Fruit fly (Drosophila melanogaster) whole organism, embryonic: ENCODE data around the gene rdog.
A peak's percentile ranks its signal among the peaks of the same experiment; 100 is the strongest.

Experiments
- Aef1 ChIP-seq: fragments of 200-800 bp; sonication (Bioruptor generic); IDR thresholded peaks from 3 replicates; pipeline ENCODE4 v1.3.6; 2022; ENCODE audit warnings: missing biosample characterization, missing genetic modification characterization
- CG11093 ChIP-seq: fragments of 200-800 bp; sonication (Bioruptor generic); IDR thresholded peaks from 3 replicates; pipeline ENCODE4 v1.3.6; 2022; ENCODE audit warnings: missing biosample characterization, missing genetic modification characterization
- CG11398 ChIP-seq: fragments of 200-800 bp; sonication (Bioruptor generic); optimal IDR thresholded peaks from 2 replicates; lab custom pipeline; 2016; ENCODE audit warnings: missing biosample characterization, missing genetic modification characterization
- CG11456 ChIP-seq: fragments of 200-800 bp; sonication (Bioruptor generic); IDR thresholded peaks from 3 replicates; pipeline ENCODE4 v1.3.6; 2022; ENCODE audit warnings: missing biosample characterization, missing genetic modification characterization
- CG11723 ChIP-seq: fragments of 200-800 bp; sonication (Bioruptor generic); optimal IDR thresholded peaks from 2 replicates; lab custom pipeline; 2017; ENCODE audit warnings: missing biosample characterization, mild to moderate bottlenecking, missing genetic modification characterization
- CG12155 ChIP-seq: fragments of 200-800 bp; sonication (Bioruptor generic); optimal IDR thresholded peaks from 3 replicates; lab custom pipeline; 2016; ENCODE audit warnings: missing biosample characterization, missing genetic modification characterization
- CG12744 ChIP-seq: fragments of 200-800 bp; sonication (Bioruptor generic); optimal IDR thresholded peaks from 2 replicates; lab custom pipeline; 2016; ENCODE audit warnings: missing biosample characterization, missing genetic modification characterization
- CG14710 ChIP-seq: fragments of 200-800 bp; sonication (Bioruptor generic); optimal IDR thresholded peaks from 3 replicates; lab custom pipeline; 2019; ENCODE audit warnings: missing biosample characterization, mild to moderate bottlenecking, missing genetic modification characterization, moderate library complexity
- CG14965 ChIP-seq: fragments of 200-800 bp; sonication (Bioruptor generic); optimal IDR thresholded peaks from 2 replicates; lab custom pipeline; 2016; ENCODE audit warnings: missing biosample characterization, missing genetic modification characterization, borderline replicate concordance
- CG16815 ChIP-seq: fragments of 200-800 bp; sonication (Bioruptor generic); optimal IDR thresholded peaks from 3 replicates; lab custom pipeline; 2017; ENCODE audit warnings: missing biosample characterization, mild to moderate bottlenecking, missing genetic modification characterization
- CG18262 ChIP-seq: fragments of 200-800 bp; optimal IDR thresholded peaks from 3 replicates; lab custom pipeline; 2019; ENCODE audit warnings: missing biosample characterization, mild to moderate bottlenecking, missing genetic modification characterization, moderate library complexity
- CG18764 ChIP-seq: fragments of 200-800 bp; sonication (Bioruptor generic); optimal IDR thresholded peaks from 3 replicates; lab custom pipeline; 2016; ENCODE audit warnings: missing biosample characterization, missing genetic modification characterization
- CG31365 ChIP-seq: fragments of 200-800 bp; sonication (Bioruptor generic); optimal IDR thresholded peaks from 2 replicates; lab custom pipeline; 2018; ENCODE audit warnings: missing biosample characterization, mild to moderate bottlenecking, missing genetic modification characterization
- CG42726 ChIP-seq: fragments of 200-800 bp; sonication (Bioruptor generic); IDR thresholded peaks from 2 replicates; pipeline ENCODE4 v1.3.6; 2022; ENCODE audit warnings: missing biosample characterization, missing genetic modification characterization; ENCODE audit not compliant: partially characterized antibody
- CG4360 ChIP-seq: fragments of 200-800 bp; sonication (Bioruptor generic); IDR thresholded peaks from 2 replicates; pipeline ENCODE4 v1.3.6; 2022; ENCODE audit warnings: missing biosample characterization, missing genetic modification characterization
- CG4820 ChIP-seq: fragments of 200-800 bp; sonication (Bioruptor generic); optimal IDR thresholded peaks from 3 replicates; lab custom pipeline; 2016; ENCODE audit warnings: missing biosample characterization, missing genetic modification characterization
- CG6689 ChIP-seq: fragments of 200-800 bp; sonication (Bioruptor generic); IDR thresholded peaks from 2 replicates; pipeline ENCODE4 v1.3.6; 2022; ENCODE audit warnings: missing biosample characterization, missing genetic modification characterization
- CG7745 ChIP-seq: fragments of 200-800 bp; sonication (Bioruptor generic); optimal IDR thresholded peaks from 2 replicates; lab custom pipeline; 2018; ENCODE audit warnings: missing biosample characterization, mild to moderate bottlenecking, missing genetic modification characterization, moderate library complexity
- CG8765 ChIP-seq: fragments of 200-800 bp; sonication (Bioruptor generic); IDR thresholded peaks from 2 replicates; pipeline ENCODE4 v1.3.6; 2022; ENCODE audit warnings: missing biosample characterization, missing genetic modification characterization
- CG9876 ChIP-seq: fragments of 200-800 bp; sonication (Bioruptor generic); optimal IDR thresholded peaks from 2 replicates; lab custom pipeline; 2016; ENCODE audit warnings: missing biosample characterization, missing genetic modification characterization
- Chrac-16 ChIP-seq: fragments of 200-800 bp; sonication (Bioruptor generic); optimal IDR thresholded peaks from 3 replicates; lab custom pipeline; 2016; ENCODE audit warnings: missing biosample characterization, missing genetic modification characterization
- CoRest ChIP-seq: fragments of 200-800 bp; sonication (Bioruptor generic); optimal IDR thresholded peaks from 3 replicates; lab custom pipeline; 2018; ENCODE audit warnings: missing biosample characterization, mild to moderate bottlenecking, missing genetic modification characterization, moderate library complexity
- Dbx ChIP-seq: fragments of 200-800 bp; sonication (Bioruptor generic); IDR thresholded peaks from 3 replicates; pipeline ENCODE4 v1.3.6; 2022; ENCODE audit warnings: missing biosample characterization, missing genetic modification characterization
- E2f1 ChIP-seq: fragments of 200-800 bp; sonication (Bioruptor generic); IDR thresholded peaks from 2 replicates; pipeline ENCODE4 v1.3.6; 2022; ENCODE audit warnings: missing biosample characterization, missing genetic modification characterization
- Fer3 ChIP-seq: fragments of 200-800 bp; sonication (Bioruptor generic); optimal IDR thresholded peaks from 2 replicates; lab custom pipeline; 2018; ENCODE audit warnings: missing biosample characterization, mild to moderate bottlenecking, missing genetic modification characterization, moderate library complexity
- HLH4C ChIP-seq: fragments of 200-800 bp; sonication (Bioruptor generic); IDR thresholded peaks from 3 replicates; pipeline ENCODE4 v1.3.6; 2022; ENCODE audit warnings: missing biosample characterization, missing genetic modification characterization; ENCODE audit not compliant: partially characterized antibody
- Hand ChIP-seq: fragments of 200-800 bp; sonication (Bioruptor generic); optimal IDR thresholded peaks from 2 replicates; lab custom pipeline; 2017; ENCODE audit warnings: mild to moderate bottlenecking, missing biosample characterization, missing genetic modification reagents, missing genetic modification characterization
- HmgZ ChIP-seq: fragments of 200-800 bp; sonication (Bioruptor generic); optimal IDR thresholded peaks from 2 replicates; lab custom pipeline; 2018; ENCODE audit warnings: missing biosample characterization, mild to moderate bottlenecking, missing genetic modification characterization
- Hmx ChIP-seq: fragments of 200-800 bp; sonication (Bioruptor generic); optimal IDR thresholded peaks from 2 replicates; lab custom pipeline; 2016; ENCODE audit warnings: missing biosample characterization, missing genetic modification characterization
- NC2α ChIP-seq: fragments of 200-800 bp; sonication (Bioruptor generic); optimal IDR thresholded peaks from 2 replicates; lab custom pipeline; 2016; ENCODE audit warnings: missing biosample characterization, missing genetic modification characterization
- NFAT ChIP-seq: fragments of 200-800 bp; sonication (Bioruptor generic); IDR thresholded peaks from 2 replicates; pipeline ENCODE4 v1.3.6; 2022; ENCODE audit warnings: missing biosample characterization, missing genetic modification characterization
- NK7.1 ChIP-seq: fragments of 200-800 bp; sonication (Bioruptor generic); optimal IDR thresholded peaks from 3 replicates; lab custom pipeline; 2016; ENCODE audit warnings: missing biosample characterization, missing genetic modification characterization
- Nf-YB ChIP-seq: fragments of 200-800 bp; sonication (Bioruptor generic); optimal IDR thresholded peaks from 3 replicates; lab custom pipeline; 2019; ENCODE audit warnings: missing biosample characterization, mild to moderate bottlenecking, missing genetic modification characterization, moderate library complexity
- Oli ChIP-seq: fragments of 200-800 bp; sonication (Bioruptor generic); optimal IDR thresholded peaks from 2 replicates; lab custom pipeline; 2018; ENCODE audit warnings: missing biosample characterization, mild to moderate bottlenecking, missing genetic modification characterization, moderate library complexity
- Stat92E ChIP-seq, 3 experiments: fragments of >200 bp in 2 of 3; fragments of 200-800 bp in 1 of 3; sonication (Bioruptor generic) in 1 of 3; optimal IDR thresholded peaks; 2 replicates each; lab custom pipeline; 2017 to 2019; ENCODE audit warnings: missing biosample characterization in 3 of 3, missing genetic modification characterization in 3 of 3, mild to moderate bottlenecking in 1 of 3, moderate library complexity in 1 of 3
- crol ChIP-seq: fragments of 200-800 bp; sonication (Bioruptor generic); IDR thresholded peaks from 2 replicates; pipeline ENCODE4 v1.3.6; 2022; ENCODE audit warnings: missing biosample characterization, missing genetic modification characterization
- cwo ChIP-seq: fragments of 200-800 bp; sonication (Bioruptor generic); optimal IDR thresholded peaks from 3 replicates; lab custom pipeline; 2017; ENCODE audit warnings: missing biosample characterization, missing genetic modification characterization, mild to moderate bottlenecking, moderate library complexity, missing genetic modification reagents
- exex ChIP-seq: fragments of 200-800 bp; sonication (Bioruptor generic); optimal IDR thresholded peaks from 4 replicates; lab custom pipeline; 2018; ENCODE audit warnings: missing biosample characterization, mild to moderate bottlenecking, missing genetic modification characterization, moderate library complexity
- gro ChIP-seq: fragments of 200-800 bp; sonication (Bioruptor generic); optimal IDR thresholded peaks from 2 replicates; lab custom pipeline; 2016; ENCODE audit warnings: missing biosample characterization, missing genetic modification characterization
- hbn ChIP-seq: fragments of 200-800 bp; sonication (Bioruptor generic); IDR thresholded peaks from 2 replicates; pipeline ENCODE4 v1.3.6; 2022; ENCODE audit warnings: missing biosample characterization, missing genetic modification characterization; ENCODE audit not compliant: partially characterized antibody
- klu ChIP-seq: fragments of 200-800 bp; sonication (Bioruptor generic); IDR thresholded peaks from 2 replicates; pipeline ENCODE4 v1.3.6; 2022; ENCODE audit warnings: missing biosample characterization, missing genetic modification characterization
- pan ChIP-seq, 4 experiments: fragments of >200 bp in 3 of 4; fragments of 200-800 bp in 1 of 4; sonication (Bioruptor generic) in 1 of 4; optimal IDR thresholded peaks in 3 of 4; IDR thresholded peaks in 1 of 4; 2 replicates each; pipeline versions ENCODE4 v1.3.6 to Lab custom; 2017 to 2022; ENCODE audit warnings: missing biosample characterization in 2 of 4, missing genetic modification characterization in 2 of 4, mixed read lengths in 1 of 4
- phol ChIP-seq: fragments of 200-800 bp; sonication (Bioruptor generic); optimal IDR thresholded peaks from 3 replicates; lab custom pipeline; 2018; ENCODE audit warnings: missing biosample characterization, mild to moderate bottlenecking, missing genetic modification characterization, moderate library complexity
- rib ChIP-seq: fragments of 200-800 bp; sonication (Bioruptor generic); IDR thresholded peaks from 2 replicates; pipeline ENCODE4 v1.3.6; 2022; ENCODE audit warnings: missing biosample characterization, missing genetic modification characterization
- sr ChIP-seq: fragments of 200-800 bp; sonication (Bioruptor generic); IDR thresholded peaks from 3 replicates; pipeline ENCODE4 v1.3.6; 2022; ENCODE audit warnings: missing biosample characterization, missing genetic modification characterization
- stwl ChIP-seq: fragments of 200-800 bp; sonication (Bioruptor generic); optimal IDR thresholded peaks from 3 replicates; lab custom pipeline; 2018; ENCODE audit warnings: missing biosample characterization, mild to moderate bottlenecking, missing genetic modification characterization, moderate library complexity
- tio ChIP-seq: fragments of 200-800 bp; sonication (Bioruptor generic); optimal IDR thresholded peaks from 2 replicates; lab custom pipeline; 2017; ENCODE audit warnings: missing biosample characterization, missing genetic modification characterization, inconsistent platforms
- tll ChIP-seq, 2 experiments: fragments of 200-800 bp in 1 of 2; fragments of >200 bp in 1 of 2; sonication (Bioruptor generic) in 1 of 2; optimal IDR thresholded peaks; 2 replicates each; lab custom pipeline; 2017 to 2019; ENCODE audit warnings: missing biosample characterization in 2 of 2, missing genetic modification characterization in 2 of 2, mild to moderate bottlenecking in 1 of 2, moderate library complexity in 1 of 2
- toy ChIP-seq: fragments of 200-800 bp; sonication (Bioruptor generic); IDR thresholded peaks from 2 replicates; pipeline ENCODE4 v1.3.6; 2022; ENCODE audit warnings: missing biosample characterization, missing genetic modification characterization

Gene rdog

DNA sequence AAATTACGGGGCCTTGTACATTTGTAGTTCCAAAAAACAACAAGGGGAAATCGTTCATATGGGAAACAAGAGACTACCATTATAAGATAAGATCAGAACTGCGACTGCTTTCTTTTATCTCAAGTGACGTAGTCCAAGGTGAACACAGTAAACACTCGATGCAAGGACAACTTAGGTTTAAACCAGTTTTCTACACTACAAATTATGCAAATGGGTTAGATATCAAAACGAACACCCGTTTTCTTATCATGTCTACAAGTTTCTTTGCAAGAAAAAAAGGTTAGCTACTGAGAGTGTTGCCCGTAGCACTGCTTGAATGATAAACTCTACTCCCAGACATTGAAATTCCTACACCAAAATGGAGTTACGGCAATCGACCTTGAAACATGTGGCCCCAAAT, 33.8 kb upstream of the rdog start (continued):
- no peak for TF ChIP-seq CG7745 (tag; lab: Kevin White, UChicago)
- TF ChIP-seq exex (tag; lab: Kevin White, UChicago), result no peak
- peak; percentile 31 for TF ChIP-seq Nf-YB (GFP tag; lab: Kevin White, UChicago)
- no peak for TF ChIP-seq CG4360 (GFP tag; lab: Robert Waterston, UW)
- TF ChIP-seq CG12744 (GFP tag; lab: Kevin White, UChicago), result no peak
- peak; percentile 49 for TF ChIP-seq CG4820 (GFP tag; lab: Kevin White, UChicago)
- TF ChIP-seq CG11723 (GFP tag; lab: Kevin White, UChicago), result no peak
- TF ChIP-seq CG11398 (GFP tag; lab: Kevin White, UChicago), result peak; percentile 34
- peak; percentile 50 for TF ChIP-seq Chrac-16 (GFP tag; lab: Kevin White, UChicago)
- TF ChIP-seq tio (GFP tag; lab: Kevin White, UChicago), result no peak
- peak; percentile 13 for TF ChIP-seq CG9876 (GFP tag; lab: Kevin White, UChicago)
- TF ChIP-seq hbn (GFP tag; lab: Robert Waterston, UW), result no peak
- TF ChIP-seq phol (tag; lab: Kevin White, UChicago), result peak; percentile 70
- peak; percentile 68; the same call in 2 of the 3 replicates for TF ChIP-seq Dbx (GFP tag; lab: Robert Waterston, UW)
- TF ChIP-seq gro (GFP tag; lab: Kevin White, UChicago), result peak; percentile 35
- TF ChIP-seq klu (GFP tag; lab: Robert Waterston, UW), result 0 out of 2 replicates have a peak, but pooled peaks have one; percentile 42
- no peak for TF ChIP-seq CG14965 (GFP tag; lab: Kevin White, UChicago)
- no peak for TF ChIP-seq stwl (tag; lab: Kevin White, UChicago)
- TF ChIP-seq E2f1 (GFP tag; lab: Robert Waterston, UW), result peak; percentile 68
- TF ChIP-seq CG8765, result 0 out of 2 replicates have a peak, but pooled peaks have one; percentile 21
- TF ChIP-seq NFAT (GFP tag; lab: Robert Waterston, UW), result peak; percentile 60; the same call in 1 of the 2 replicates
- TF ChIP-seq CG42726 (GFP tag; lab: Robert Waterston, UW), result no peak
- TF ChIP-seq sr (GFP tag; lab: Robert Waterston, UW), result peak; percentile 44; the same call in 1 of the 3 replicates
- no peak for TF ChIP-seq Hmx (GFP tag; lab: Kevin White, UChicago)
- TF ChIP-seq HLH4C (GFP tag; lab: Robert Waterston, UW), result no peak
- peak; percentile 5 for TF ChIP-seq NK7.1 (GFP tag; lab: Kevin White, UChicago)
- TF ChIP-seq pan (optimal IDR thresholded peaks at IDR 0.05; lab: Kevin White, UChicago), result no peak
- TF ChIP-seq pan (GFP tag; optimal IDR thresholded peaks at IDR 0.05 in 1 of 2, IDR thresholded peaks at IDR 0.05 in 1 of 2), result peak in 1 of 2 experiments; percentile 76
- peak; percentile 62 for TF ChIP-seq CG12155 (GFP tag; lab: Kevin White, UChicago)
- peak; percentile 63 for TF ChIP-seq CG18262 (tag; lab: Kevin White, UChicago)
- TF ChIP-seq CG16815, result peak; percentile 54
- peak; percentile 32 for TF ChIP-seq CG14710
- peak; percentile 64 for TF ChIP-seq CoRest (tag; lab: Kevin White, UChicago)
- peak; percentile 89 for TF ChIP-seq CG31365 (tag; lab: Kevin White, UChicago)
- no peak for TF ChIP-seq HmgZ (tag; lab: Kevin White, UChicago)
- no peak for TF ChIP-seq crol (GFP tag; lab: Robert Waterston, UW)
- no peak for TF ChIP-seq NC2α (GFP tag; lab: Kevin White, UChicago)
- no peak for TF ChIP-seq rib (GFP tag; lab: Robert Waterston, UW)
- TF ChIP-seq Oli (tag; lab: Kevin White, UChicago), result peak; percentile 50
- no peak for TF ChIP-seq Hand (GFP tag; lab: Kevin White, UChicago)
- no peak for TF ChIP-seq cwo (GFP tag; lab: Kevin White, UChicago)
- no peak for TF ChIP-seq toy (GFP tag; lab: Robert Waterston, UW)
- TF ChIP-seq CG11093 (GFP tag; lab: Robert Waterston, UW), result peak; percentile 64; the same call in 2 of the 3 replicates
- TF ChIP-seq CG18764 (GFP tag; lab: Kevin White, UChicago), result peak; percentile 26
- no peak for TF ChIP-seq Stat92E (GFP tag; optimal IDR thresholded peaks at IDR 0.05; lab: Kevin White, UChicago)
- TF ChIP-seq CG6689 (GFP tag; lab: Robert Waterston, UW), result peak; percentile 87
- peak; percentile 69 for TF ChIP-seq Fer3 (tag; lab: Kevin White, UChicago)
- TF ChIP-seq CG11456 (GFP tag; lab: Robert Waterston, UW), result peak; percentile 70; the same call in 2 of the 3 replicates
- peak; percentile 70 for TF ChIP-seq Aef1 (GFP tag; lab: Robert Waterston, UW)
- no peak for TF ChIP-seq tll (GFP tag; optimal IDR thresholded peaks at IDR 0.05; lab: Kevin White, UChicago)
